Worm (Caenorhabditis elegans) whole organism, mixed stage, embryonic: Measurements from ENCODE around the gene F57G9.7.

Experiments
- M03D4.4 ChIP-seq: sonication (generic microtip); optimal IDR thresholded peaks from 2 replicates; lab custom pipeline; 2017; ENCODE audit warnings: mild to moderate bottlenecking, missing genetic modification characterization, missing compliant biosample characterization
- bed-3 ChIP-seq: fragments of 200-800 bp; sonication (Bioruptor generic); optimal IDR thresholded peaks from 3 replicates; lab custom pipeline; 2018; ENCODE audit warnings: mild to moderate bottlenecking, missing genetic modification characterization, moderate library complexity, missing compliant biosample characterization
- ceh-39 ChIP-seq: fragments of 150-350 bp; optimal IDR thresholded peaks from 2 replicates; lab custom pipeline; 2014; ENCODE audit warnings: missing biosample characterization, missing genetic modification characterization
- ceh-43 ChIP-seq: fragments of 200-800 bp; sonication (Bioruptor generic); optimal IDR thresholded peaks from 2 replicates; lab custom pipeline; 2018; ENCODE audit warnings: mild to moderate bottlenecking, missing genetic modification characterization, moderate library complexity, missing compliant biosample characterization
- ceh-83 ChIP-seq: fragments of 200-800 bp; sonication (Bioruptor generic); optimal IDR thresholded peaks from 2 replicates; lab custom pipeline; 2018; ENCODE audit warnings: mild to moderate bottlenecking, missing genetic modification characterization, missing compliant biosample characterization
- ces-1 ChIP-seq: fragments of 150-350 bp; optimal IDR thresholded peaks from 2 replicates; lab custom pipeline; 2014; ENCODE audit warnings: missing biosample characterization, missing genetic modification reagents, missing genetic modification characterization
- drap-1 ChIP-seq: fragments of 200-800 bp; sonication (Bioruptor generic); optimal IDR thresholded peaks from 3 replicates; lab custom pipeline; 2018; ENCODE audit warnings: mild to moderate bottlenecking, missing genetic modification characterization, missing compliant biosample characterization
- elt-1 ChIP-seq: sonication (generic microtip); optimal IDR thresholded peaks from 2 replicates; lab custom pipeline; 2017; ENCODE audit warnings: missing genetic modification characterization, mild to moderate bottlenecking, missing compliant biosample characterization, antibody characterized with exemption, moderate library complexity, borderline replicate concordance; ENCODE audit not compliant: insufficient read depth
- elt-3 ChIP-seq: fragments of 150-350 bp; optimal IDR thresholded peaks from 2 replicates; lab custom pipeline; 2014; ENCODE audit warnings: missing biosample characterization, missing genetic modification characterization
- flh-1 ChIP-seq: fragments of 200-800 bp; sonication (Bioruptor generic); optimal IDR thresholded peaks from 2 replicates; lab custom pipeline; 2018; ENCODE audit warnings: mild to moderate bottlenecking, missing genetic modification characterization, moderate library complexity, missing compliant biosample characterization
- ham-2 ChIP-seq: fragments of 200-800 bp; sonication (Bioruptor generic); optimal IDR thresholded peaks from 2 replicates; lab custom pipeline; 2018; ENCODE audit warnings: mild to moderate bottlenecking, missing genetic modification characterization, missing compliant biosample characterization
- lin-13 ChIP-seq: fragments of 150-350 bp; optimal IDR thresholded peaks from 2 replicates; lab custom pipeline; 2014; ENCODE audit warnings: missing biosample characterization, missing genetic modification characterization
- lin-32 ChIP-seq: fragments of 200-800 bp; sonication (Bioruptor generic); optimal IDR thresholded peaks from 2 replicates; lab custom pipeline; 2018; ENCODE audit warnings: mild to moderate bottlenecking, missing genetic modification characterization, missing compliant biosample characterization
- lsy-2 ChIP-seq: fragments of 150-350 bp; optimal IDR thresholded peaks from 2 replicates; lab custom pipeline; 2014; ENCODE audit warnings: missing biosample characterization, missing genetic modification characterization
- mab-5 ChIP-seq: fragments of 150-350 bp; optimal IDR thresholded peaks from 2 replicates; lab custom pipeline; 2014; ENCODE audit warnings: missing biosample characterization, missing genetic modification characterization
- mep-1 ChIP-seq: fragments of 150-350 bp; optimal IDR thresholded peaks from 2 replicates; lab custom pipeline; 2017; ENCODE audit warnings: missing biosample characterization, missing genetic modification reagents, missing genetic modification characterization, inconsistent platforms
- mls-2 ChIP-seq: sonication (generic microtip); optimal IDR thresholded peaks from 2 replicates; lab custom pipeline; 2016; ENCODE audit warnings: mild to moderate bottlenecking, missing genetic modification characterization, moderate library complexity, missing compliant biosample characterization
- nhr-12 ChIP-seq: fragments of 150-350 bp; optimal IDR thresholded peaks from 2 replicates; lab custom pipeline; 2014; ENCODE audit warnings: missing biosample characterization, missing genetic modification characterization
- nhr-2 ChIP-seq: fragments of 150-350 bp; optimal IDR thresholded peaks from 2 replicates; lab custom pipeline; 2014; ENCODE audit warnings: missing biosample characterization, missing genetic modification characterization
- nhr-237 ChIP-seq: fragments of 150-350 bp; optimal IDR thresholded peaks from 2 replicates; lab custom pipeline; 2014; ENCODE audit warnings: missing biosample characterization, missing genetic modification characterization
- nhr-28 ChIP-seq: fragments of 150-350 bp; optimal IDR thresholded peaks from 2 replicates; lab custom pipeline; 2014; ENCODE audit warnings: missing biosample characterization, missing genetic modification characterization
- nhr-76 ChIP-seq: sonication (generic microtip); optimal IDR thresholded peaks from 2 replicates; lab custom pipeline; 2017; ENCODE audit warnings: missing biosample characterization, missing genetic modification characterization
- pha-4 ChIP-seq: fragments of 150-350 bp; optimal IDR thresholded peaks from 2 replicates; lab custom pipeline; 2018; ENCODE audit warnings: missing biosample characterization, missing genetic modification reagents, missing genetic modification characterization
- sem-2 ChIP-seq: fragments of 200-800 bp; sonication (Bioruptor generic); optimal IDR thresholded peaks from 2 replicates; lab custom pipeline; 2018; ENCODE audit warnings: mild to moderate bottlenecking, missing genetic modification characterization, missing compliant biosample characterization
- snpc-4 ChIP-seq: fragments of 150-350 bp; optimal IDR thresholded peaks from 2 replicates; lab custom pipeline; 2014; ENCODE audit warnings: missing biosample characterization, missing genetic modification characterization
- sptf-1 ChIP-seq: sonication (generic microtip); optimal IDR thresholded peaks from 2 replicates; lab custom pipeline; 2017; ENCODE audit warnings: mild to moderate bottlenecking, missing genetic modification characterization, moderate library complexity, missing compliant biosample characterization
- tbx-8 ChIP-seq: fragments of 200-800 bp; sonication (Bioruptor generic); optimal IDR thresholded peaks from 2 replicates; lab custom pipeline; 2018; ENCODE audit warnings: mild to moderate bottlenecking, missing genetic modification characterization, moderate library complexity, missing compliant biosample characterization
- unc-120 ChIP-seq: sonication (generic microtip); optimal IDR thresholded peaks from 2 replicates; lab custom pipeline; 2017; ENCODE audit warnings: missing genetic modification characterization, missing compliant biosample characterization; ENCODE audit not compliant: poor library complexity, severe bottlenecking
- unc-39 ChIP-seq: fragments of 150-350 bp; optimal IDR thresholded peaks from 2 replicates; lab custom pipeline; 2014; ENCODE audit warnings: missing biosample characterization, missing genetic modification characterization
- unc-62 ChIP-seq: fragments of 150-350 bp; optimal IDR thresholded peaks from 2 replicates; lab custom pipeline; 2014; ENCODE audit warnings: missing biosample characterization, missing genetic modification reagents, missing genetic modification characterization
- zip-8 ChIP-seq: fragments of 150-350 bp; optimal IDR thresholded peaks from 2 replicates; lab custom pipeline; 2014; ENCODE audit warnings: missing biosample characterization, missing genetic modification characterization
- ztf-11 ChIP-seq: fragments of 150-350 bp; optimal IDR thresholded peaks from 2 replicates; lab custom pipeline; 2014; ENCODE audit warnings: missing biosample characterization, missing genetic modification characterization

F57G9.7 gene

DNA sequence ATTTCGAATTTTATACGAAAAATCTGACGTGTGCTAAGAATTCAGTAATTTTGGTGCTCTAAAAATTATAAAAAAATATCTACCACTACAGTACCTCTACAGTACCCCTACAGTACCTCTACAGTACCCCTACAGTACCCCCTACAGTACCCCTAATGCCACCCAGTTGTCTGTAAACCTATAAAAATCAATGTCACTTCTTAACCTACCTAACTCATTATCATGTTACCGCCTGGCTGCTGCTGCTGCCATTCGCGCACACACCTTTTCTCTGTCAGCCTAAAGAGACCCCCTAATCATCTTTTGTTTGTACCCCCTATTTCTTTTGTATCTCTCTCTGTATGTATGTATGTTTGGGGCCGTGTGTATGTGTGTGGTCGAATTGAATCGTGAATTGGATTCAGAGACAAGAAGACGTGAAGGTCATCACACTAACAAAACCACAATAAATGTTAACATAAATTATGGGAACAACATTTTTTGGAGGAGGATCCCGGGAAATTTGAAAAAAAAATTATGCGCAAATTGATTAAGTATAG lies 46.8 kb downstream of the F57G9.7 start:
- TF ChIP-seq lsy-2 (tag; lab: Kevin White, UChicago), result peak; percentile 41
- TF ChIP-seq elt-3, result no peak
- TF ChIP-seq, all 35 proteins: peak for 1

DNA sequence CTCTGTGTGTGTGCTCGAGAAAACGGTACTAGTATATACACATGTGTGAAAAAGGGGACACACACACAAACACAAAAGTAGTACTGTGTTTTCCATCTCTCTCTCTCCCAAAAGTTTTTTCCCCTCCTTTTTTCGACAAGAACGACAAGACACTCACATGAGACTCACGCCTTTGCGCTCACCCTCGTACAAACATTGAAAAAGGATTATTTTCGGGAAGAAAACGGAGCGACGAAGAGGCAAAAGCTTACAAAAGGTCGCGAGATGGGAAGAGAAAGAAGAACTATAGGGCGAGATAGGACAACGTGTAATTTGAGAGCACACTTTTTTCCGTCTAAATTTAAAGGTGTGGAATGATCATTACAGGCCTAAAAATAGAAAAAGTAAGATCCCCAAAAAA lies 47.7 kb downstream of the F57G9.7 start:
- no peak for TF ChIP-seq nhr-237 (tag; lab: Kevin White, UChicago)
- TF ChIP-seq mep-1 (tag; lab: Kevin White, UChicago), result no peak
- no peak for TF ChIP-seq bed-3 (GFP tag; lab: Kevin White, UChicago)
- TF ChIP-seq zip-8 (tag; lab: Kevin White, UChicago), result no peak
- TF ChIP-seq mab-5 (tag; lab: Kevin White, UChicago), result no peak
- no peak for TF ChIP-seq flh-1
- no peak for TF ChIP-seq ztf-11
- no peak for TF ChIP-seq M03D4.4
- TF ChIP-seq ham-2, result no peak
- no peak for TF ChIP-seq elt-1
- no peak for TF ChIP-seq lsy-2 (tag; lab: Kevin White, UChicago)
- TF ChIP-seq unc-39, result no peak
- no peak for TF ChIP-seq ceh-39 (tag; lab: Kevin White, UChicago)
- TF ChIP-seq lin-32 (GFP tag; lab: Kevin White, UChicago), result no peak
- TF ChIP-seq mls-2 (tag; lab: Kevin White, UChicago), result no peak
- TF ChIP-seq pha-4 (tag; lab: Kevin White, UChicago), result no peak
- no peak for TF ChIP-seq nhr-76

DNA sequence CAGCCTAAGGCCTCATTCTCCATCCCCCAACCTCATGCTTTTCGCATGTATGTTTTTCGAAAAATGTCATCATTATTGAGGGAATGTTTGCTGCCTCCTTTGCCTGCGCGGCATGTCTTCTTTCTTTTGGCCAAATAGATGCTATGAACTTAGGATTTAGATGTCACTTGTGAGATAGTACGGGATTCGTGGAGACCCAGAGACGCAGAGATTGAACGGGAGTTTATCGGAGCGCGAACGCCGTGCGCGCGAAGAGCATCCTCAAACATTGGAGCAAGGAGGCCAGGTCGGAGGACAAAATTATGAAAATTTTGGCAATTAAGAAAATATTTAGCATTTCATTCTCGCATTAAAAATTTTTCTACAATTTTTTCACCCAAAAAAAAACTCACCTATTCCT lies 48.6 kb downstream of the F57G9.7 start:
- TF ChIP-seq elt-3 (no peak), mab-5 (tag; lab: Kevin White, UChicago) (no peak), pha-4 (tag; lab: Kevin White, UChicago) (peak; percentile 29), ces-1 (no peak), nhr-28 (tag; lab: Kevin White, UChicago) (no peak), ham-2 (no peak), lsy-2 (tag; lab: Kevin White, UChicago) (no peak), bed-3 (GFP tag; lab: Kevin White, UChicago) (no peak), nhr-2 (tag; lab: Kevin White, UChicago) (no peak), unc-39 (no peak), nhr-237 (tag; lab: Kevin White, UChicago) (no peak), unc-120 (tag; lab: Kevin White, UChicago) (peak; percentile 18), ceh-83 (GFP tag; lab: Kevin White, UChicago) (no peak), ztf-11 (no peak), ceh-39 (tag; lab: Kevin White, UChicago) (no peak)

DNA sequence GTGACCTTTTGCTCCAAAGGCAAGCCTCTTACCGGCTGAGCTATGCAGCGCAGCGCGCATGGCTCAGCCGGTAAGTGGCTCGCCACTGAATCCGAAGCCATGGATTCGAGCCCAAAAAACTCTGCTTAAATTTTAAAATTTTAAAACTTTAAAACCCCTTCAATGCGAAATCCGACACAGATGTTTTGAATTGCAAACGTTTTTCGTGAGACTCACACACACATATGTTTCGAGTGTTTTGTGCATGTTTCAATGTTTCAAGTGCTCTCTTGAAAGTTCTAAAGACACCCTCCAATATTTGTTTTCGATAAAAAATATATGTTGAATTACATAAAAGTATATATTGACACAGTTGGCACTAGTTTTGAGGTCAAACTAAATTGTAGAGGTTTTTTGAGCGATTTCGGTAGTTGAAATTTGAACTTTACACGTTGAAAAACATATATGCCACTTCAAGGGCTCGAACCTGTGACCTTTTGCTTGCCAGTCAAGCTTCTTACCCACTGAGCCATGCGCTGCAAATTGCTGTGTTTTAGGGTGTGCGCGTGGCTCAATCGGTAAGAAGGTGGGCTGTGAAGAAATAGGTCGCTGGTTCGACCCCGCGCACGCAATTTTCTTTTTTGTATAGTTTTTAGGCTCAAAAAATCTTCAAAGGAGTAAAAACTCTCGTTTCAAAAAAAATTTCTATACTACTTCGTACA lies 51.1 kb downstream of the F57G9.7 start:
- no peak for TF ChIP-seq snpc-4 (tag; lab: Kevin White, UChicago)
- TF ChIP-seq mab-5 (tag; lab: Kevin White, UChicago), result no peak
- no peak for TF ChIP-seq mls-2 (tag; lab: Kevin White, UChicago)
- no peak for TF ChIP-seq nhr-76
- TF ChIP-seq elt-3, result no peak

ce11 chrII:12344787-12345186 lies 52.8 kb downstream of the F57G9.7 start, which contains the start of gene C44C11.6:
TSS of gene C44C11.6 (plus strand) at chrII:12344809.
- TF ChIP-seq nhr-28 (tag; lab: Kevin White, UChicago) (no peak), nhr-2 (tag; lab: Kevin White, UChicago) (no peak), sptf-1 (no peak), mls-2 (tag; lab: Kevin White, UChicago) (no peak), nhr-76 (no peak), zip-8 (tag; lab: Kevin White, UChicago) (no peak), unc-120 (tag; lab: Kevin White, UChicago) (no peak), mab-5 (tag; lab: Kevin White, UChicago) (no peak), ceh-43 (GFP tag; lab: Kevin White, UChicago) (no peak), nhr-12 (no peak), sem-2 (GFP tag; lab: Kevin White, UChicago) (no peak), unc-39 (no peak), elt-3 (no peak), drap-1 (no peak), tbx-8 (no peak), lin-13 (tag; lab: Kevin White, UChicago) (no peak), ztf-11 (no peak), unc-62 (GFP tag; lab: Kevin White, UChicago) (no peak), flh-1 (no peak)
